Comparison of ENCODE assay signal across 1 fruit fly cellular context in genomic region chr2L:8362273-8362954, dm6.
TF ChIP-seq lines count a peak whose summit lies in the region.

Gene CG7627, minus strand, starts transcription at chr2L:8362469.

TF ChIP-seq in whole organism, embryonic, 481 proteins besides CTCF, POLR2A, EP300 and RAD21 (continued from another document and continues in another):
- TF ChIP-seq ranshi (GFP tag; IDR thresholded peaks at IDR 0.05; lab: Robert Waterston, UW) (peak; percentile 81), CG14441 (GFP tag; IDR thresholded peaks at IDR 0.05; lab: Robert Waterston, UW) (peak; percentile 80), CG2129 (GFP tag; IDR thresholded peaks at IDR 0.05; lab: Robert Waterston, UW; ENCODE audit: partially characterized antibody) (no peak), CG11085 (GFP tag; IDR thresholded peaks at IDR 0.05; lab: Robert Waterston, UW) (peak; percentile 72; the same call in 1 of the 2 replicates), lov (optimal IDR thresholded peaks at IDR 0.05; lab: Kevin White, UChicago) (no peak), lov (GFP tag; IDR thresholded peaks at IDR 0.05; lab: Robert Waterston, UW) (peak; percentile 68; the same call in 2 of the 3 replicates), H15 (GFP tag; IDR thresholded peaks at IDR 0.05; lab: Robert Waterston, UW) (no peak; the same call in 2 of the 3 replicates), Eip74EF (GFP tag; optimal IDR thresholded peaks at IDR 0.05; lab: Kevin White, UChicago) (peak in 1 of 2 experiments; percentile 41), Hr51 (GFP tag; optimal IDR thresholded peaks at IDR 0.05; lab: Kevin White, UChicago) (peak; percentile 21 to 77), luna (GFP tag; optimal IDR thresholded peaks at IDR 0.05; lab: Kevin White, UChicago) (peak; percentile 1), CG14965 (GFP tag; optimal IDR thresholded peaks at IDR 0.05; lab: Kevin White, UChicago; ENCODE audit: borderline replicate concordance) (no peak), CG17186 (GFP tag; optimal IDR thresholded peaks at IDR 0.05; lab: Kevin White, UChicago) (no peak), CG6854 (GFP tag; optimal IDR thresholded peaks at IDR 0.05; lab: Kevin White, UChicago) (peak; percentile 60), dan (GFP tag; IDR thresholded peaks at IDR 0.05; lab: Robert Waterston, UW) (no peak), Doc2 (GFP tag; IDR thresholded peaks at IDR 0.05; lab: Robert Waterston, UW) (peak; percentile 21; the same call in 1 of the 2 replicates), Lhr (GFP tag; optimal IDR thresholded peaks at IDR 0.05; lab: Kevin White, UChicago) (no peak), TFAM (GFP tag; optimal IDR thresholded peaks at IDR 0.05; lab: Kevin White, UChicago) (no peak), MTF-1 (GFP tag; optimal IDR thresholded peaks at IDR 0.05; lab: Kevin White, UChicago; ENCODE audit: borderline replicate concordance) (peak; percentile 29), Gsc (GFP tag; IDR thresholded peaks at IDR 0.05; lab: Robert Waterston, UW) (no peak), CG7928 (GFP tag; optimal IDR thresholded peaks at IDR 0.05; lab: Kevin White, UChicago) (peak; percentile 49), zfh1 (GFP tag; IDR thresholded peaks at IDR 0.05; lab: Robert Waterston, UW) (peak; percentile 82), Sry-β (GFP tag; optimal IDR thresholded peaks at IDR 0.05; lab: Kevin White, UChicago) (no peak), CG5180 (GFP tag; optimal IDR thresholded peaks at IDR 0.05; lab: Kevin White, UChicago) (peak; percentile 58), Dbx (GFP tag; IDR thresholded peaks at IDR 0.05; lab: Robert Waterston, UW) (peak; percentile 85), CG12391 (tag; optimal IDR thresholded peaks at IDR 0.05; lab: Kevin White, UChicago) (peak; percentile 77), CG3995 (GFP tag; optimal IDR thresholded peaks at IDR 0.05; lab: Kevin White, UChicago) (peak; percentile 7), ATbp (GFP tag; optimal IDR thresholded peaks at IDR 0.05; lab: Kevin White, UChicago) (peak; percentile 68), CG10267 (tag; optimal IDR thresholded peaks at IDR 0.05; lab: Kevin White, UChicago) (peak; percentile 65), CG15514 (GFP tag; optimal IDR thresholded peaks at IDR 0.05; lab: Kevin White, UChicago) (peak; percentile 53), nmo (GFP tag; optimal IDR thresholded peaks at IDR 0.05; lab: Kevin White, UChicago) (peak; percentile 67), org-1 (GFP tag; optimal IDR thresholded peaks at IDR 0.05; lab: Kevin White, UChicago) (peak; percentile 59), CG11093 (GFP tag; IDR thresholded peaks at IDR 0.05; lab: Robert Waterston, UW) (peak; percentile 63; the same call in 1 of the 3 replicates), eve (GFP tag; optimal IDR thresholded peaks at IDR 0.05; lab: Kevin White, UChicago) (peak in 1 of 2 experiments; percentile 82), Nf-YC (tag; optimal IDR thresholded peaks at IDR 0.05; lab: Kevin White, UChicago) (peak; percentile 55), CG10979 (tag; optimal IDR thresholded peaks at IDR 0.05; lab: Kevin White, UChicago) (peak; percentile 78), CG17359 (tag; optimal IDR thresholded peaks at IDR 0.05; lab: Kevin White, UChicago) (peak; percentile 81), pzg (GFP tag; optimal IDR thresholded peaks at IDR 0.05; lab: Kevin White, UChicago) (peak; percentile 9), Xbp1 (GFP tag; optimal IDR thresholded peaks at IDR 0.05; lab: Kevin White, UChicago) (peak; percentile 72), Sry-δ (GFP tag; optimal IDR thresholded peaks at IDR 0.05; lab: Kevin White, UChicago) (peak; percentile 48), kah (GFP tag; optimal IDR thresholded peaks at IDR 0.05; lab: Kevin White, UChicago) (peak; percentile 20), seq (GFP tag; IDR thresholded peaks at IDR 0.05; lab: Robert Waterston, UW) (peak; percentile 71), gce (GFP tag; IDR thresholded peaks at IDR 0.05; lab: Robert Waterston, UW) (peak; percentile 31; the same call in 1 of the 3 replicates), CG9609 (GFP tag; optimal IDR thresholded peaks at IDR 0.05; lab: Kevin White, UChicago) (peak; percentile 72), sd (tag; optimal IDR thresholded peaks at IDR 0.05; lab: Kevin White, UChicago) (peak; percentile 41), bbx (GFP tag; IDR thresholded peaks at IDR 0.05; lab: Robert Waterston, UW; ENCODE audit: partially characterized antibody) (peak; percentile 48; the same call in 1 of the 2 replicates), CG12219 (GFP tag; optimal IDR thresholded peaks at IDR 0.05; lab: Kevin White, UChicago) (peak; percentile 73), onecut (GFP tag; IDR thresholded peaks at IDR 0.05; lab: Robert Waterston, UW) (peak; percentile 54), HmgZ (tag; optimal IDR thresholded peaks at IDR 0.05; lab: Kevin White, UChicago) (peak; percentile 46), B-H1 (GFP tag; IDR thresholded peaks at IDR 0.05; lab: Robert Waterston, UW) (no peak), CG12104 (GFP tag; optimal IDR thresholded peaks at IDR 0.05; lab: Kevin White, UChicago) (peak; percentile 76), gt (GFP tag; IDR thresholded peaks at IDR 0.05; lab: Robert Waterston, UW) (no peak), Nf-YA (GFP tag; IDR thresholded peaks at IDR 0.05; lab: Robert Waterston, UW) (peak; percentile 53; the same call in 1 of the 2 replicates), CG13287 (GFP tag; IDR thresholded peaks at IDR 0.05; lab: Robert Waterston, UW; ENCODE audit: partially characterized antibody) (peak; percentile 27; the same call in 1 of the 2 replicates), twi (tag; optimal IDR thresholded peaks at IDR 0.05; lab: Kevin White, UChicago) (no peak), slbo (GFP tag; IDR thresholded peaks at IDR 0.05; lab: Robert Waterston, UW) (peak; percentile 87), unpg (GFP tag; optimal IDR thresholded peaks at IDR 0.05; lab: Kevin White, UChicago) (peak; percentile 70), tx (GFP tag; optimal IDR thresholded peaks at IDR 0.05; lab: Kevin White, UChicago) (peak; percentile 57), CG43689 (GFP tag; IDR thresholded peaks at IDR 0.05; lab: Robert Waterston, UW) (no peak), odd (GFP tag; optimal IDR thresholded peaks at IDR 0.05; lab: Kevin White, UChicago) (peak; percentile 51), CG10462 (GFP tag; optimal IDR thresholded peaks at IDR 0.05; lab: Kevin White, UChicago) (peak; percentile 45), knrl (GFP tag; IDR thresholded peaks at IDR 0.05; lab: Robert Waterston, UW; ENCODE audit: partially characterized antibody) (no peak), Atf3 (GFP tag; optimal IDR thresholded peaks at IDR 0.05; lab: Kevin White, UChicago) (peak; percentile 44), tap (tag; optimal IDR thresholded peaks at IDR 0.05; lab: Kevin White, UChicago) (peak; percentile 57), CoRest (tag; optimal IDR thresholded peaks at IDR 0.05; lab: Kevin White, UChicago) (peak; percentile 68), her (GFP tag; optimal IDR thresholded peaks at IDR 0.05; lab: Kevin White, UChicago) (peak; percentile 70), CG4854 (GFP tag; optimal IDR thresholded peaks at IDR 0.05; lab: Kevin White, UChicago) (peak; percentile 19), sens (GFP tag; lab: Kevin White, UChicago) (peak; percentile 96), CG10654 (GFP tag; optimal IDR thresholded peaks at IDR 0.05; lab: Kevin White, UChicago) (peak; percentile 50), NFAT (GFP tag; IDR thresholded peaks at IDR 0.05; lab: Robert Waterston, UW) (peak; percentile 82), CG4707 (GFP tag; optimal IDR thresholded peaks at IDR 0.05; lab: Kevin White, UChicago) (peak; percentile 37), E2f2 (GFP tag; IDR thresholded peaks at IDR 0.05; lab: Robert Waterston, UW) (no peak), NfI (GFP tag; optimal IDR thresholded peaks at IDR 0.05; lab: Kevin White, UChicago) (peak; percentile 52), Rx (GFP tag; IDR thresholded peaks at IDR 0.05; lab: Robert Waterston, UW) (peak; percentile 60), Lim3 (GFP tag; IDR thresholded peaks at IDR 0.05; lab: Robert Waterston, UW) (no peak), pnt (GFP tag; optimal IDR thresholded peaks at IDR 0.05; lab: Kevin White, UChicago) (peak; percentile 59), CG6689 (GFP tag; IDR thresholded peaks at IDR 0.05; lab: Robert Waterston, UW) (peak; percentile 75), CG4820 (GFP tag; optimal IDR thresholded peaks at IDR 0.05; lab: Kevin White, UChicago) (peak; percentile 72), CG1024 (GFP tag; IDR thresholded peaks at IDR 0.05; lab: Robert Waterston, UW) (peak; percentile 46; the same call in 1 of the 2 replicates), croc (GFP tag; conservative IDR thresholded peaks at IDR 0.05; lab: Robert Waterston, UW) (peak; percentile 69), Ssrp (tag; optimal IDR thresholded peaks at IDR 0.05; lab: Kevin White, UChicago) (peak; percentile 61), CG10209 (GFP tag; optimal IDR thresholded peaks at IDR 0.05; lab: Kevin White, UChicago) (peak; percentile 79), HLH3B (GFP tag; IDR thresholded peaks at IDR 0.05; lab: Robert Waterston, UW) (peak; percentile 81), Lpt (GFP tag; optimal IDR thresholded peaks at IDR 0.05; lab: Kevin White, UChicago) (no peak), p53 (GFP tag; optimal IDR thresholded peaks at IDR 0.05; lab: Kevin White, UChicago) (peak; percentile 9), Drgx (GFP tag; IDR thresholded peaks at IDR 0.05; lab: Robert Waterston, UW) (peak; percentile 76), CG15011 (GFP tag; optimal IDR thresholded peaks at IDR 0.05; lab: Kevin White, UChicago) (peak; percentile 1), Sox102F (GFP tag; optimal IDR thresholded peaks at IDR 0.05; lab: Kevin White, UChicago) (peak; percentile 56), Dfd (GFP tag; optimal IDR thresholded peaks at IDR 0.05; lab: Kevin White, UChicago) (no peak), sisA (GFP tag; IDR thresholded peaks at IDR 0.05; lab: Robert Waterston, UW) (peak; percentile 79), CG3407 (GFP tag; optimal IDR thresholded peaks at IDR 0.05; lab: Kevin White, UChicago) (peak; percentile 28), sug (tag; optimal IDR thresholded peaks at IDR 0.05; lab: Kevin White, UChicago) (peak; percentile 55), bcd (GFP tag; optimal IDR thresholded peaks at IDR 0.05; lab: Kevin White, UChicago) (peak; percentile 72), CG12299 (tag; optimal IDR thresholded peaks at IDR 0.05; lab: Kevin White, UChicago) (peak; percentile 71), Hmx (GFP tag; optimal IDR thresholded peaks at IDR 0.05; lab: Kevin White, UChicago) (peak; percentile 20), pb (GFP tag; optimal IDR thresholded peaks at IDR 0.05; lab: Kevin White, UChicago) (peak; percentile 67), CG16813 (GFP tag; IDR thresholded peaks at IDR 0.05; lab: Robert Waterston, UW; ENCODE audit: partially characterized antibody) (no peak), CG13296 (GFP tag; optimal IDR thresholded peaks at IDR 0.05; lab: Kevin White, UChicago) (peak; percentile 67), CG10366 (GFP tag; IDR thresholded peaks at IDR 0.05; lab: Robert Waterston, UW) (peak; percentile 73), Trl (optimal IDR thresholded peaks at IDR 0.05; lab: Kevin White, UChicago) (no peak), Trl (GFP tag; optimal IDR thresholded peaks at IDR 0.05; lab: Kevin White, UChicago) (peak; percentile 71), CG8924 (tag; optimal IDR thresholded peaks at IDR 0.05; lab: Kevin White, UChicago) (peak; percentile 61), Vsx1 (GFP tag; optimal IDR thresholded peaks at IDR 0.05; lab: Kevin White, UChicago) (peak; percentile 19), Stat92E (GFP tag; optimal IDR thresholded peaks at IDR 0.05; lab: Kevin White, UChicago) (no peak), CG14050 (GFP tag; IDR thresholded peaks at IDR 0.05; lab: Robert Waterston, UW) (peak; percentile 52; the same call in 2 of the 3 replicates), vfl (GFP tag; optimal IDR thresholded peaks at IDR 0.05; lab: Kevin White, UChicago) (peak; percentile 65), CG7987 (GFP tag; optimal IDR thresholded peaks at IDR 0.05; lab: Kevin White, UChicago) (peak; percentile 38), ssp (GFP tag; IDR thresholded peaks at IDR 0.05; lab: Robert Waterston, UW) (peak; percentile 58), ase (GFP tag; IDR thresholded peaks at IDR 0.05; lab: Robert Waterston, UW) (peak; percentile 64; the same call in 2 of the 3 replicates), kay (GFP tag; optimal IDR thresholded peaks at IDR 0.05; lab: Kevin White, UChicago) (peak; percentile 31), zen (tag; optimal IDR thresholded peaks at IDR 0.05; lab: Kevin White, UChicago) (peak; percentile 11), CG33213 (GFP tag; optimal IDR thresholded peaks at IDR 0.05; lab: Kevin White, UChicago) (peak; percentile 34), B-H2 (GFP tag; optimal IDR thresholded peaks at IDR 0.05; lab: Kevin White, UChicago) (peak; percentile 70), CG6813 (GFP tag; optimal IDR thresholded peaks at IDR 0.05; lab: Kevin White, UChicago) (peak; percentile 78), da (GFP tag; optimal IDR thresholded peaks at IDR 0.05; lab: Kevin White, UChicago) (peak; percentile 19), shn (GFP tag; optimal IDR thresholded peaks at IDR 0.05; lab: Kevin White, UChicago) (peak; percentile 79), dm (GFP tag; optimal IDR thresholded peaks at IDR 0.05; lab: Kevin White, UChicago) (peak; percentile 52), CG18262 (tag; optimal IDR thresholded peaks at IDR 0.05; lab: Kevin White, UChicago) (peak; percentile 74), CG14710 (tag; optimal IDR thresholded peaks at IDR 0.05; lab: Kevin White, UChicago) (peak; percentile 51), rib (GFP tag; IDR thresholded peaks at IDR 0.05; lab: Robert Waterston, UW) (peak; percentile 57; the same call in 1 of the 2 replicates), ewg (GFP tag; optimal IDR thresholded peaks at IDR 0.05; lab: Kevin White, UChicago) (peak; percentile 47), ERR (GFP tag; optimal IDR thresholded peaks at IDR 0.05; lab: Kevin White, UChicago) (peak; percentile 63), CG7372 (GFP tag; IDR thresholded peaks at IDR 0.05; lab: Robert Waterston, UW) (peak; percentile 75), Hand (GFP tag; optimal IDR thresholded peaks at IDR 0.05; lab: Kevin White, UChicago) (peak; percentile 62), tio (GFP tag; optimal IDR thresholded peaks at IDR 0.05; lab: Kevin White, UChicago) (peak; percentile 69), CG17361 (GFP tag; IDR thresholded peaks at IDR 0.05; lab: Robert Waterston, UW) (peak; percentile 81), z (GFP tag; IDR thresholded peaks at IDR 0.05; lab: Robert Waterston, UW) (no peak), D (optimal IDR thresholded peaks at IDR 0.05; lab: Kevin White, UChicago) (no peak), D (GFP tag; optimal IDR thresholded peaks at IDR 0.05; lab: Kevin White, UChicago) (peak; percentile 51), corto (GFP tag; optimal IDR thresholded peaks at IDR 0.05; lab: Kevin White, UChicago) (no peak), gem (tag; optimal IDR thresholded peaks at IDR 0.05; lab: Kevin White, UChicago) (peak; percentile 83)
